Worm (Caenorhabditis elegans) whole organism, early embryonic: Measurements from ENCODE around the gene F57A8.1.

Source experiments
- B0310.2 ChIP-seq: sonication (generic microtip); optimal IDR thresholded peaks from 2 replicates; lab custom pipeline; 2016; ENCODE audit warnings: mild to moderate bottlenecking, missing genetic modification characterization, missing compliant biosample characterization
- F13C5.2 ChIP-seq: sonication (generic microtip); optimal IDR thresholded peaks from 2 replicates; lab custom pipeline; 2017; ENCODE audit warnings: mild to moderate bottlenecking, missing genetic modification characterization, inconsistent platforms, missing compliant biosample characterization
- aly-1 ChIP-seq: sonication (generic microtip); optimal IDR thresholded peaks from 2 replicates; lab custom pipeline; 2016; ENCODE audit warnings: missing genetic modification characterization, missing compliant biosample characterization
- ama-1 ChIP-seq: fragments of 150-350 bp; optimal IDR thresholded peaks from 2 replicates; lab custom pipeline; 2014
- ceh-13 ChIP-seq: fragments of 200-800 bp; sonication (Bioruptor generic); optimal IDR thresholded peaks from 2 replicates; lab custom pipeline; 2018; ENCODE audit warnings: mild to moderate bottlenecking, missing genetic modification characterization, missing compliant biosample characterization
- ceh-36 ChIP-seq: sonication (generic microtip); optimal IDR thresholded peaks from 2 replicates; lab custom pipeline; 2016; ENCODE audit warnings: missing genetic modification characterization, inconsistent platforms, missing compliant biosample characterization
- ets-7 ChIP-seq: sonication (generic microtip); optimal IDR thresholded peaks from 2 replicates; lab custom pipeline; 2016; ENCODE audit warnings: missing genotype, missing genetic modification characterization, missing compliant biosample characterization
- sea-1 ChIP-seq: fragments of 200-800 bp; sonication (Bioruptor generic); conservative IDR thresholded peaks from 2 replicates; pipeline ENCODE4 v1.3.6; 2022; ENCODE audit warnings: missing genetic modification characterization, missing compliant biosample characterization
- tbx-11 ChIP-seq: fragments of 200-800 bp; sonication (Bioruptor generic); IDR thresholded peaks from 2 replicates; pipeline ENCODE4 v1.3.6; 2022; ENCODE audit warnings: missing genetic modification characterization, missing compliant biosample characterization
- tbx-37 ChIP-seq: fragments of 200-800 bp; sonication (Bioruptor generic); conservative IDR thresholded peaks from 2 replicates; pipeline ENCODE4 v1.3.6; 2022; ENCODE audit warnings: missing genetic modification reagents, missing genetic modification characterization, missing compliant biosample characterization
- tra-4 ChIP-seq: sonication (generic microtip); optimal IDR thresholded peaks from 2 replicates; lab custom pipeline; 2017; ENCODE audit warnings: missing genetic modification characterization, missing compliant biosample characterization

DNA sequence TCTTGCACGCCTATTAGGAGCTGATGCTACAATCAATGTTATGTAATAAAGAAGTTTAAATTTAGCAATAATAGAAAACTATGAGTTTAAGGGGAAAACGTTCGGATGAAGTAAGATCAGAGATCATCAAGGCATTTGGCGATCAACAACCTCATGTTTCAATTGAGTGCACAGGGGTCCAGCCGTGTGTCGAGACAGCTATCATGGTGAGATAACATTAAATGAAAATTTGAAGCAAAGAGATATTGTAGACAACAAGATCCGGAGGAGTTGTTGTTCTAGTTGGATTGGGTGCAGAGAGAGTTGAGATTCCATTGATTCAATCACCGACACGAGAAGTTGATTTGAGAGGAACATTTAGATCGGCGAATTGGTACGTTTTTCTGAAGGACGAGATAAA lies 49.0 kb downstream of the F57A8.1 start:
- TF ChIP-seq ceh-36 (tag; lab: Kevin White, UChicago) (no peak), ceh-13 (GFP tag; lab: Kevin White, UChicago) (no peak), ets-7 (tag; lab: Kevin White, UChicago) (no peak), F13C5.2 (tag; lab: Kevin White, UChicago) (no peak), ama-1 (lab: Kevin White, UChicago) (no peak), tbx-37 (GFP tag; lab: Robert Waterston, UW) (no peak), B0310.2 (tag; lab: Kevin White, UChicago) (no peak), tra-4 (no peak), aly-1 (no peak), sea-1 (GFP tag; lab: Robert Waterston, UW) (no peak), tbx-11 (GFP tag; lab: Robert Waterston, UW) (no peak)
